Fruit fly (Drosophila melanogaster) whole organism, embryonic: Measurements from ENCODE around the gene Hsp22.
A peak's percentile ranks its signal among the peaks of the same experiment; 100 is the strongest.

ENCODE experiments used
- Atf-2 ChIP-seq: fragments of 200-800 bp; sonication (Bioruptor generic); optimal IDR thresholded peaks from 2 replicates; lab custom pipeline; 2016; ENCODE audit warnings: missing biosample characterization, missing genetic modification characterization
- Awh ChIP-seq: fragments of 200-800 bp; sonication (Bioruptor generic); IDR thresholded peaks from 2 replicates; pipeline ENCODE4, ENCODE4 v1.3.6; 2022; ENCODE audit warnings: missing biosample characterization, missing genetic modification characterization
- CG10321 ChIP-seq: fragments of 200-800 bp; sonication (Bioruptor generic); IDR thresholded peaks from 2 replicates; pipeline ENCODE4 v1.3.6; 2022; ENCODE audit warnings: missing biosample characterization, missing genetic modification characterization
- CG11247 ChIP-seq: fragments of 200-800 bp; sonication (Bioruptor generic); IDR thresholded peaks from 2 replicates; pipeline ENCODE4 v1.3.6; 2022; ENCODE audit warnings: missing biosample characterization, missing genetic modification characterization
- CG11723 ChIP-seq: fragments of 200-800 bp; sonication (Bioruptor generic); optimal IDR thresholded peaks from 2 replicates; lab custom pipeline; 2017; ENCODE audit warnings: missing biosample characterization, mild to moderate bottlenecking, missing genetic modification characterization
- CG12391 ChIP-seq: fragments of 200-800 bp; sonication (Bioruptor generic); optimal IDR thresholded peaks from 3 replicates; lab custom pipeline; 2018; ENCODE audit warnings: missing biosample characterization, mild to moderate bottlenecking, missing genetic modification characterization, moderate library complexity
- CG12942 ChIP-seq: fragments of 200-800 bp; sonication (Bioruptor generic); optimal IDR thresholded peaks from 3 replicates; lab custom pipeline; 2016; ENCODE audit warnings: missing biosample characterization, missing genetic modification characterization
- CG14667 ChIP-seq: fragments of 200-800 bp; sonication (Bioruptor generic); IDR thresholded peaks from 2 replicates; pipeline ENCODE4 v1.3.6; 2022; ENCODE audit warnings: missing biosample characterization, missing genetic modification characterization
- CG1647 ChIP-seq: fragments of 200-800 bp; sonication (Bioruptor generic); optimal IDR thresholded peaks from 3 replicates; lab custom pipeline; 2016; ENCODE audit warnings: missing biosample characterization, missing genetic modification characterization
- CG2202 ChIP-seq: fragments of 200-800 bp; sonication (Bioruptor generic); optimal IDR thresholded peaks from 2 replicates; lab custom pipeline; 2018; ENCODE audit warnings: missing biosample characterization, mild to moderate bottlenecking, missing genetic modification characterization
- CG32772 ChIP-seq: fragments of 200-800 bp; sonication (Bioruptor generic); IDR thresholded peaks from 2 replicates; pipeline ENCODE4 v1.3.6; 2022; ENCODE audit warnings: missing biosample characterization, missing genetic modification characterization
- CG3407 ChIP-seq: fragments of 200-800 bp; sonication (Bioruptor generic); optimal IDR thresholded peaks from 2 replicates; lab custom pipeline; 2018; ENCODE audit warnings: missing biosample characterization, mild to moderate bottlenecking, missing genetic modification characterization
- CG42726 ChIP-seq: fragments of 200-800 bp; sonication (Bioruptor generic); IDR thresholded peaks from 2 replicates; pipeline ENCODE4 v1.3.6; 2022; ENCODE audit warnings: missing biosample characterization, missing genetic modification characterization; ENCODE audit not compliant: partially characterized antibody
- CG4707 ChIP-seq: fragments of 200-800 bp; sonication (Bioruptor generic); optimal IDR thresholded peaks from 2 replicates; lab custom pipeline; 2018; ENCODE audit warnings: missing biosample characterization, mild to moderate bottlenecking, missing genetic modification characterization, moderate library complexity
- CG5180 ChIP-seq: fragments of 200-800 bp; sonication (Bioruptor generic); optimal IDR thresholded peaks from 3 replicates; lab custom pipeline; 2017; ENCODE audit warnings: missing biosample characterization, missing genetic modification characterization, mild to moderate bottlenecking, moderate library complexity, missing genetic modification reagents
- CG8089 ChIP-seq: fragments of 200-800 bp; sonication (Bioruptor generic); optimal IDR thresholded peaks from 3 replicates; lab custom pipeline; 2016; ENCODE audit warnings: missing biosample characterization, missing genetic modification characterization
- CG9727 ChIP-seq: fragments of 200-800 bp; sonication (Bioruptor generic); optimal IDR thresholded peaks from 3 replicates; lab custom pipeline; 2017; ENCODE audit warnings: missing biosample characterization, mild to moderate bottlenecking, missing genetic modification characterization
- CkIIα-i1 ChIP-seq: fragments of 200-800 bp; sonication (Bioruptor generic); IDR thresholded peaks from 2 replicates; pipeline ENCODE4 v1.3.6; 2022; ENCODE audit warnings: missing biosample characterization, missing genetic modification characterization
- Doc2 ChIP-seq: fragments of 200-800 bp; sonication (Bioruptor generic); IDR thresholded peaks from 2 replicates; pipeline ENCODE4 v1.3.6; 2022; ENCODE audit warnings: missing biosample characterization, missing genetic modification characterization
- Gug ChIP-seq: fragments of 200-800 bp; sonication (Bioruptor generic); IDR thresholded peaks from 4 replicates; pipeline ENCODE4 v1.3.6; 2022; ENCODE audit warnings: missing biosample characterization, missing genetic modification characterization
- HLH54F ChIP-seq: fragments of 200-800 bp; sonication (Bioruptor generic); optimal IDR thresholded peaks from 3 replicates; lab custom pipeline; 2016; ENCODE audit warnings: missing biosample characterization, missing genetic modification characterization
- Hmx ChIP-seq: fragments of 200-800 bp; sonication (Bioruptor generic); optimal IDR thresholded peaks from 2 replicates; lab custom pipeline; 2016; ENCODE audit warnings: missing biosample characterization, missing genetic modification characterization
- Kr ChIP-seq: fragments of 200-800 bp; sonication (Bioruptor generic); optimal IDR thresholded peaks from 2 replicates; lab custom pipeline; 2017; ENCODE audit warnings: missing biosample characterization, mild to moderate bottlenecking, missing genetic modification characterization
- Lim3 ChIP-seq: fragments of 200-800 bp; sonication (Bioruptor generic); IDR thresholded peaks from 2 replicates; pipeline ENCODE4 v1.3.6; 2022; ENCODE audit warnings: missing biosample characterization, missing genetic modification characterization
- Mad ChIP-seq: fragments of 200-800 bp; sonication (Bioruptor generic); optimal IDR thresholded peaks from 2 replicates; lab custom pipeline; 2016; ENCODE audit warnings: missing biosample characterization, missing genetic modification characterization
- NK7.1 ChIP-seq: fragments of 200-800 bp; sonication (Bioruptor generic); optimal IDR thresholded peaks from 3 replicates; lab custom pipeline; 2016; ENCODE audit warnings: missing biosample characterization, missing genetic modification characterization
- Neu2 ChIP-seq: fragments of 200-800 bp; sonication (Bioruptor generic); optimal IDR thresholded peaks from 3 replicates; lab custom pipeline; 2016; ENCODE audit warnings: missing biosample characterization, missing genetic modification characterization, borderline replicate concordance
- Ravus ChIP-seq: fragments of 200-800 bp; sonication (Bioruptor generic); IDR thresholded peaks from 2 replicates; pipeline ENCODE4 v1.3.6; 2022; ENCODE audit warnings: missing biosample characterization, missing genetic modification characterization
- Rfx ChIP-seq: fragments of 200-800 bp; sonication (Bioruptor generic); IDR thresholded peaks from 2 replicates; pipeline ENCODE4 v1.3.6; 2022; ENCODE audit warnings: missing biosample characterization, missing genetic modification characterization
- Rx ChIP-seq: fragments of 200-800 bp; sonication (Bioruptor generic); IDR thresholded peaks from 2 replicates; pipeline ENCODE4 v1.3.6; 2022; ENCODE audit warnings: missing biosample characterization, missing genetic modification characterization
- Sin3A ChIP-seq: fragments of >200 bp; optimal IDR thresholded peaks from 2 replicates; lab custom pipeline; 2018
- Six4 ChIP-seq: fragments of 200-800 bp; sonication (Bioruptor generic); optimal IDR thresholded peaks from 2 replicates; lab custom pipeline; 2016; ENCODE audit warnings: missing biosample characterization, missing genetic modification characterization
- Sox100B ChIP-seq: fragments of 200-800 bp; sonication (Bioruptor generic); optimal IDR thresholded peaks from 3 replicates; lab custom pipeline; 2018; ENCODE audit warnings: missing biosample characterization, mild to moderate bottlenecking, missing genetic modification characterization
- Sry-δ ChIP-seq: fragments of 200-800 bp; sonication (Bioruptor generic); optimal IDR thresholded peaks from 2 replicates; lab custom pipeline; 2016; ENCODE audit warnings: missing biosample characterization, missing genetic modification characterization
- Stat92E ChIP-seq, 3 experiments: fragments of >200 bp in 2 of 3; fragments of 200-800 bp in 1 of 3; sonication (Bioruptor generic) in 1 of 3; optimal IDR thresholded peaks; 2 replicates each; lab custom pipeline; 2017 to 2019; ENCODE audit warnings: missing biosample characterization in 3 of 3, missing genetic modification characterization in 3 of 3, mild to moderate bottlenecking in 1 of 3, moderate library complexity in 1 of 3
- Taf1 ChIP-seq: fragments of 200-800 bp; sonication (Bioruptor generic); IDR thresholded peaks from 2 replicates; pipeline ENCODE4 v1.3.6; 2022; ENCODE audit warnings: missing biosample characterization, missing genetic modification characterization
- Tbp ChIP-seq: fragments of >200 bp; optimal IDR thresholded peaks from 2 replicates; lab custom pipeline; 2018; ENCODE audit warnings: missing biosample characterization, missing genetic modification characterization
- ash1 ChIP-seq: fragments of 200-800 bp; sonication (Bioruptor generic); optimal IDR thresholded peaks from 2 replicates; lab custom pipeline; 2018; ENCODE audit warnings: missing biosample characterization, mild to moderate bottlenecking, missing genetic modification characterization
- corto ChIP-seq: fragments of 200-800 bp; sonication (Bioruptor generic); optimal IDR thresholded peaks from 2 replicates; lab custom pipeline; 2016; ENCODE audit warnings: missing biosample characterization, mild to moderate bottlenecking, missing genetic modification characterization, moderate library complexity
- fru ChIP-seq: fragments of >200 bp; optimal IDR thresholded peaks from 2 replicates; lab custom pipeline; 2017
- hb ChIP-seq: fragments of 200-800 bp; sonication (Bioruptor generic); IDR thresholded peaks from 3 replicates; pipeline ENCODE4 v1.3.6; 2022; ENCODE audit warnings: missing biosample characterization, missing genetic modification characterization; ENCODE audit not compliant: partially characterized antibody
- pan ChIP-seq, 4 experiments: fragments of >200 bp in 3 of 4; fragments of 200-800 bp in 1 of 4; sonication (Bioruptor generic) in 1 of 4; optimal IDR thresholded peaks in 3 of 4; IDR thresholded peaks in 1 of 4; 2 replicates each; pipeline versions ENCODE4 v1.3.6 to Lab custom; 2017 to 2022; ENCODE audit warnings: missing biosample characterization in 2 of 4, missing genetic modification characterization in 2 of 4, mixed read lengths in 1 of 4
- slou ChIP-seq: fragments of 200-800 bp; sonication (Bioruptor generic); optimal IDR thresholded peaks from 3 replicates; lab custom pipeline; 2016; ENCODE audit warnings: missing biosample characterization, missing genetic modification characterization
- stc ChIP-seq: fragments of 200-800 bp; sonication (Bioruptor generic); IDR thresholded peaks from 2 replicates; pipeline ENCODE4 v1.3.6; 2022; ENCODE audit warnings: missing biosample characterization, missing genetic modification characterization
- tio ChIP-seq: fragments of 200-800 bp; sonication (Bioruptor generic); optimal IDR thresholded peaks from 2 replicates; lab custom pipeline; 2017; ENCODE audit warnings: missing biosample characterization, missing genetic modification characterization, inconsistent platforms
- tll ChIP-seq, 2 experiments: fragments of 200-800 bp in 1 of 2; fragments of >200 bp in 1 of 2; sonication (Bioruptor generic) in 1 of 2; optimal IDR thresholded peaks; 2 replicates each; lab custom pipeline; 2017 to 2019; ENCODE audit warnings: missing biosample characterization in 2 of 2, missing genetic modification characterization in 2 of 2, mild to moderate bottlenecking in 1 of 2, moderate library complexity in 1 of 2
- twi ChIP-seq: fragments of 200-800 bp; optimal IDR thresholded peaks from 2 replicates; lab custom pipeline; 2019; ENCODE audit warnings: missing biosample characterization, mild to moderate bottlenecking, missing genetic modification characterization, moderate library complexity
- tx ChIP-seq: fragments of 200-800 bp; sonication (Bioruptor generic); optimal IDR thresholded peaks from 2 replicates; lab custom pipeline; 2016; ENCODE audit warnings: missing biosample characterization, missing genetic modification characterization
- vfl ChIP-seq: fragments of 200-800 bp; sonication (Bioruptor generic); optimal IDR thresholded peaks from 2 replicates; lab custom pipeline; 2016; ENCODE audit warnings: missing biosample characterization, missing genetic modification characterization
- zfh2 ChIP-seq: fragments of 200-800 bp; sonication (Bioruptor generic); optimal IDR thresholded peaks from 2 replicates; lab custom pipeline; 2016; ENCODE audit warnings: missing biosample characterization, missing genetic modification characterization

Gene Hsp22

dm6 chr3L:9383345-9384075, 10.8 kb downstream of the Hsp22 start, which contains the start of gene Hsp27 (continued):
- TF ChIP-seq corto (GFP tag; lab: Kevin White, UChicago), result peak; percentile 100
- TF ChIP-seq CG2202, result peak; percentile 95
- TF ChIP-seq stc, result peak; percentile 98
- no peak for TF ChIP-seq Neu2 (GFP tag; lab: Kevin White, UChicago)
- no peak for TF ChIP-seq Sin3A (lab: Kevin White, UChicago)
- TF ChIP-seq fru (lab: Kevin White, UChicago), result no peak
- peak; percentile 95 for TF ChIP-seq Ravus (GFP tag; lab: Robert Waterston, UW)
- TF ChIP-seq tll (GFP tag; optimal IDR thresholded peaks at IDR 0.05; lab: Kevin White, UChicago), result peak in 1 of 2 experiments; percentile 50
- peak; percentile 89 for TF ChIP-seq twi (tag; lab: Kevin White, UChicago)
- TF ChIP-seq CG10321 (GFP tag; lab: Robert Waterston, UW), result peak; percentile 80
- peak; percentile 99 for TF ChIP-seq Awh
- TF ChIP-seq vfl (GFP tag; lab: Kevin White, UChicago), result peak; percentile 97
- peak; percentile 83 for TF ChIP-seq CG8089 (GFP tag; lab: Kevin White, UChicago)
- peak; percentile 97 for TF ChIP-seq tio (GFP tag; lab: Kevin White, UChicago)
- peak; percentile 97 for TF ChIP-seq Taf1 (GFP tag; lab: Robert Waterston, UW)
- TF ChIP-seq slou (GFP tag; lab: Kevin White, UChicago), result peak; percentile 97
- TF ChIP-seq Atf-2 (GFP tag; lab: Kevin White, UChicago), result peak; percentile 86
- TF ChIP-seq tx (GFP tag; lab: Kevin White, UChicago), result peak; percentile 70
- TF ChIP-seq Sry-δ (GFP tag; lab: Kevin White, UChicago), result peak; percentile 61
- TF ChIP-seq CG42726 (GFP tag; lab: Robert Waterston, UW), result peak; percentile 33; the same call in 1 of the 2 replicates
- peak; percentile 98 for TF ChIP-seq CG3407
- TF ChIP-seq Six4, result peak; percentile 97
- peak; percentile 97 for TF ChIP-seq Sox100B (GFP tag; lab: Kevin White, UChicago)
- TF ChIP-seq Rx (GFP tag; lab: Robert Waterston, UW), result peak; percentile 99
- TF ChIP-seq CG4707 (GFP tag; lab: Kevin White, UChicago), result peak; percentile 92
- TF ChIP-seq CG1647, result peak; percentile 97
- TF ChIP-seq CG12391 (tag; lab: Kevin White, UChicago), result peak; percentile 98
- peak; percentile 99 for TF ChIP-seq Rfx (GFP tag; lab: Robert Waterston, UW)
- TF ChIP-seq CG14667 (GFP tag; lab: Robert Waterston, UW), result peak; percentile 98
- TF ChIP-seq Kr (GFP tag; lab: Kevin White, UChicago), result peak; percentile 33
- peak; percentile 96 for TF ChIP-seq CG11723 (GFP tag; lab: Kevin White, UChicago)
- TF ChIP-seq CG5180 (GFP tag; lab: Kevin White, UChicago), result peak; percentile 87
- TF ChIP-seq Lim3 (GFP tag; lab: Robert Waterston, UW), result peak; percentile 95
- peak; percentile 97 for TF ChIP-seq CG12942
- TF ChIP-seq CG11247 (GFP tag; lab: Robert Waterston, UW), result peak; percentile 98
- peak; percentile 99 for TF ChIP-seq Gug (GFP tag; lab: Robert Waterston, UW)
- peak; percentile 93 for TF ChIP-seq NK7.1
- TF ChIP-seq pan (optimal IDR thresholded peaks at IDR 0.05; lab: Kevin White, UChicago), result no peak
- peak in 1 of 2 experiments; percentile 99 for TF ChIP-seq pan (GFP tag; optimal IDR thresholded peaks at IDR 0.05 in 1 of 2, IDR thresholded peaks at IDR 0.05 in 1 of 2)
- peak; percentile 96 for TF ChIP-seq zfh2
- peak; percentile 86 for TF ChIP-seq HLH54F (GFP tag; lab: Kevin White, UChicago)
- peak; percentile 82 for TF ChIP-seq CkIIα-i1
- TF ChIP-seq ash1 (GFP tag; lab: Kevin White, UChicago), result peak; percentile 78
- no peak for TF ChIP-seq hb
- TF ChIP-seq CG9727, result peak; percentile 96
- no peak for TF ChIP-seq Tbp (GFP tag; lab: Kevin White, UChicago)
- TF ChIP-seq Mad (GFP tag; lab: Kevin White, UChicago), result peak; percentile 95
- peak; percentile 93 for TF ChIP-seq Doc2 (GFP tag; lab: Robert Waterston, UW)
- TF ChIP-seq Hmx (GFP tag; lab: Kevin White, UChicago), result peak; percentile 83
- peak in 1 of 3 experiments; percentile 94 for TF ChIP-seq Stat92E (GFP tag; optimal IDR thresholded peaks at IDR 0.05; lab: Kevin White, UChicago)
- TF ChIP-seq CG32772 (GFP tag; lab: Robert Waterston, UW), result peak; percentile 99
